Worm (Caenorhabditis elegans): Measurements from ENCODE around the gene ZC443.4.

The ZC443.4 gene

ce11 chrV:12814022-12814421 lies 5.7 kb downstream of the ZC443.4 start, which contains the start of gene ZC443.3:
TSS of gene ZC443.3 (minus strand) at chrV:12814122.
- TF ChIP-seq hpl-2 (GFP tag; optimal IDR thresholded peaks at IDR 0.05) = no peak
- TF ChIP-seq pag-3 (tag; optimal IDR thresholded peaks at IDR 0.05; ENCODE audit: borderline replicate concordance, insufficient read depth) = peak; percentile 31
- TF ChIP-seq blmp-1 (tag; optimal IDR thresholded peaks at IDR 0.05) = peak; percentile 82

- TF ChIP-seq ama-1 (optimal IDR thresholded peaks at IDR 0.05) (peak; percentile 55), C34B4.2 (tag; optimal IDR thresholded peaks at IDR 0.05) (no peak), nhr-28 (tag; optimal IDR thresholded peaks at IDR 0.05) (no peak), efl-1 (optimal IDR thresholded peaks at IDR 0.05) (no peak), efl-1 (GFP tag; optimal IDR thresholded peaks at IDR 0.05 in 1 of 2) (peak in 1 of 2 experiments; percentile 43), nhr-237 (tag; optimal IDR thresholded peaks at IDR 0.05) (no peak), rnt-1 (tag; optimal IDR thresholded peaks at IDR 0.05) (peak; percentile 4), pax-3 (tag; optimal IDR thresholded peaks at IDR 0.05) (peak; percentile 50)
Observed at ce11 chrV:12811810-12812209, 7.9 kb downstream of the ZC443.4 start.

- TF ChIP-seq grh-1 (GFP tag; IDR thresholded peaks at IDR 0.05) (no peak), mdl-1 (tag; optimal IDR thresholded peaks at IDR 0.05) (no peak), elt-3 (tag; optimal IDR thresholded peaks at IDR 0.05) (no peak), xbp-1 (tag; optimal IDR thresholded peaks at IDR 0.05) (no peak), zag-1 (tag; optimal IDR thresholded peaks at IDR 0.05) (no peak), dsc-1 (tag; optimal IDR thresholded peaks at IDR 0.05) (no peak), mab-9 (GFP tag; IDR thresholded peaks at IDR 0.05) (no peak), efl-3 (GFP tag; optimal IDR thresholded peaks at IDR 0.05) (no peak), unc-98 (GFP tag; IDR thresholded peaks at IDR 0.05) (no peak), nhr-77 (tag; optimal IDR thresholded peaks at IDR 0.05) (no peak)
Observed at ce11 chrV:12811126-12811525, 8.6 kb downstream of the ZC443.4 start, which contains the start of gene ZC443.2. TSS of gene ZC443.2 (minus strand) at chrV:12811192.

ce11 chrV:12809876-12810275 lies 9.8 kb downstream of the ZC443.4 start, which contains the start of gene ZC443.1:
TSS of gene ZC443.1 (minus strand) at chrV:12810080.
- TF ChIP-seq unc-130 (tag; optimal IDR thresholded peaks at IDR 0.05) (no peak), nhr-85 (tag) (peak; percentile 65), efl-1 (optimal IDR thresholded peaks at IDR 0.05) (no peak), efl-1 (GFP tag; optimal IDR thresholded peaks at IDR 0.05 in 1 of 2) (peak in 1 of 2 experiments; percentile 54)

ce11 chrV:12806190-12806589 lies 13.5 kb downstream of the ZC443.4 start, which contains the start of gene ZC443.7:
TSS of gene ZC443.7 (plus strand) at chrV:12806490.
- TF ChIP-seq hpl-2 (GFP tag; optimal IDR thresholded peaks at IDR 0.05) (no peak), nhr-84 (tag; optimal IDR thresholded peaks at IDR 0.05) (no peak), nhr-19 (GFP tag; conservative IDR thresholded peaks at IDR 0.05) (no peak), mep-1 (tag; optimal IDR thresholded peaks at IDR 0.05) (no peak), egl-13 (tag; optimal IDR thresholded peaks at IDR 0.05) (no peak), grh-1 (GFP tag; IDR thresholded peaks at IDR 0.05) (no peak), ceh-82 (tag; optimal IDR thresholded peaks at IDR 0.05) (no peak)

ce11 chrV:12803274-12803673 lies 16.4 kb downstream of the ZC443.4 start, which contains the start of gene srbc-45:
TSS of gene srbc-45 (plus strand) at chrV:12803574.
- TF ChIP-seq mdl-1 (tag; optimal IDR thresholded peaks at IDR 0.05) (no peak), nhr-28 (tag; optimal IDR thresholded peaks at IDR 0.05) (no peak), fos-1 (tag; optimal IDR thresholded peaks at IDR 0.05) (no peak), aha-1 (tag; optimal IDR thresholded peaks at IDR 0.05) (no peak), egl-27 (tag; optimal IDR thresholded peaks at IDR 0.05) (no peak), ama-1 (optimal IDR thresholded peaks at IDR 0.05) (no peak)

- TF ChIP-seq ceh-8 (GFP tag; optimal IDR thresholded peaks at IDR 0.05) (no peak), zag-1 (tag; optimal IDR thresholded peaks at IDR 0.05) (no peak), egl-13 (tag; optimal IDR thresholded peaks at IDR 0.05) (no peak), fos-1 (tag; optimal IDR thresholded peaks at IDR 0.05) (no peak), mdl-1 (tag; optimal IDR thresholded peaks at IDR 0.05) (no peak), swsn-7 (tag; optimal IDR thresholded peaks at IDR 0.05) (no peak), nhr-77 (tag; optimal IDR thresholded peaks at IDR 0.05) (no peak), snu-23 (GFP tag; optimal IDR thresholded peaks at IDR 0.05) (no peak), sup-37 (GFP tag; optimal IDR thresholded peaks at IDR 0.05) (no peak), sox-4 (tag; optimal IDR thresholded peaks at IDR 0.05) (no peak), dsc-1 (tag; optimal IDR thresholded peaks at IDR 0.05) (no peak), elt-3 (tag; optimal IDR thresholded peaks at IDR 0.05) (no peak)
Observed at ce11 chrV:12800171-12800570, 19.5 kb downstream of the ZC443.4 start, which contains the start of gene ugt-3. TSS of gene ugt-3 (minus strand) at chrV:12800271.
